Fruit fly (Drosophila melanogaster): ENCODE measurements around the gene TTLL6B.
A peak's percentile ranks its signal among the peaks of the same experiment; 100 is the strongest.

Gene TTLL6B

DNA sequence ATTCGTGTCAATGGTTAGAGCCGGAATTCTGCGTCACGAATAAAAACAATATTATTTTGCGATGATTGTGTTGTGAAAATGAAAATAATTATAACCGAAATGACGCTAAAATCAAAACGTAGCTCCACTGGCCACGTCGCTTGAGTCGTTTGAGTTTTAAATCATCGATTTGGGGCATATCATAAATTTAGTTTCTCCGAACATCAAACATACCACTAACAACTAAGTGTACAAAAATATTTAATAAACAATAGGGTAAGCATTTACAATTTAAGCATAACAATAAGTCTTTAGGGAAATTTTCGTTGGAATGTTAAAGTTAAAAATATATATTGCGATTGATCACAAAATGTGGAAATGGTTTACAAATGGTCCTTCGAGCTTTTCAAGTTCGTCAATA, at the start of gene TTLL6B, which contains the start of gene TfIIA-L:
TSS of gene TTLL6B (minus strand) at position 101 of the 400 bp plus-strand sequence.
TSS of gene TfIIA-L (plus strand) at position 206 of the 400 bp plus-strand sequence.
- TF ChIP-seq EcR (GFP tag; optimal IDR thresholded peaks at IDR 0.05) (no peak), usp (GFP tag; optimal IDR thresholded peaks at IDR 0.05) (no peak), psq (optimal IDR thresholded peaks at IDR 0.05) (no peak), CG8478 (optimal IDR thresholded peaks at IDR 0.05) (no peak), pan (optimal IDR thresholded peaks at IDR 0.05) (no peak), Dll (optimal IDR thresholded peaks at IDR 0.05) (no peak)

- TF ChIP-seq usp (GFP tag; optimal IDR thresholded peaks at IDR 0.05): no peak
- no peak for TF ChIP-seq CG8478 (optimal IDR thresholded peaks at IDR 0.05)
- no peak for TF ChIP-seq psq (optimal IDR thresholded peaks at IDR 0.05)
- no peak for TF ChIP-seq EcR (GFP tag; optimal IDR thresholded peaks at IDR 0.05)
- TF ChIP-seq pan (optimal IDR thresholded peaks at IDR 0.05): no peak
- TF ChIP-seq Dll (optimal IDR thresholded peaks at IDR 0.05): no peak
Measured at dm6 chr3R:27294113-27294512, 43.3 kb upstream of the TTLL6B start.

DNA sequence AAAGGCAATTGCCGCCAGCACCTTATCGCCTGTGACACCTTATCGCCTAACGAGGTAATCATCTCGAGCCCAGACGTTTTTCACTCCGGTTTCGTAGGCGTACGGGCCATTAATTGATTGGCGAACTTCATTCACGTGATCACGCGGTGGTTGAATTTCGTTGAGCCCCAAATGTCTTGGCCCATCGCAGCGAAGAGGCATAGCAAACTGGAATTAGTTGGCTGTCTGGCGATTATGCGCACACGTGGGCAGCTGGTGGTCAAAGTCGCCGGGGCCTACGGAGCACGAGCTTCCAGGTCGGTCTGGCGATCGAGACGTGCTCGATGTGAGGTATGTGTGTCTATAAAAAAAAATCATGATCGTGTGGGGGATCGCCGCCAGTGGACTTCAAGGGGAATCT, 42.3 kb upstream of the TTLL6B start:
- no peak for TF ChIP-seq EcR (GFP tag; optimal IDR thresholded peaks at IDR 0.05)
- no peak for TF ChIP-seq pan (optimal IDR thresholded peaks at IDR 0.05)
- no peak for TF ChIP-seq Dll (optimal IDR thresholded peaks at IDR 0.05)
- no peak for TF ChIP-seq CG8478 (optimal IDR thresholded peaks at IDR 0.05)
- TF ChIP-seq usp (GFP tag; optimal IDR thresholded peaks at IDR 0.05): no peak
- no peak for TF ChIP-seq psq (optimal IDR thresholded peaks at IDR 0.05)

DNA sequence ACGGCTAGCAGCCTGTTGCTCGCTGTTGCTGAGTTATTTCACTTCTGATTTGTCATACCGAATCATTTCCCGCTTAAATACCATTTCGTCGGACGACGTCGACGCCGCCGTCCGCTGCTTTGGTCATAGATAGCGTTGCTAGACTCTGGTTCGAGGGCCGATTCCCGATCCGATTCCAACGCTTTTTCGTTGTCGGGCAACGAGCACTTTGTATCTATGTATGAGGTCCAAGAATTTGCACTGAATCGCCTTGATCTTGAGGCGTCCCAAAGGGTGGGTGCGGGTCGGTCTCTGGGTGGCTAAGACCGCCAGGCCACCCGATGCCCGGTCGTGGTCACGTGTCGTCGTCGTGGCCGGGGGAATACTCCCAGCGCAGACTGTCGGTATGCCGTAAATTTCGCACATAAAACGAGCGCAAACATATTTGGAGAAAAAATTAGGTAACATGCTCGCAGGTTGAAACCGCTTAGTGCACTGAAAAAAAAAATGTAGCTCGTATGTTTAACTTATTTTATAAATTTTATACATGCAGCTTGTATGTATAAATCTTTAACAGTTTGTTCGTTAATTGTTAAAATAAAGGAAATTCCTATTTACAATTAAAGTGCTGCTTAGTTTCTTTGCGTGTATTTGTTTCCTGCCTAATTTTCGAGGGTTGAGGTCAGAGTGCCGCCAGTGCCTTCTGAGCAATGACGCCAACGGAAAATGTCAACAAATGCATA, 41.5 kb upstream of the TTLL6B start, which contains the start of gene CG3348:
TSS of gene CG3348 (minus strand) at position 51 of the 722 bp plus-strand sequence.
- TF ChIP-seq usp (GFP tag; optimal IDR thresholded peaks at IDR 0.05) (no peak), psq (optimal IDR thresholded peaks at IDR 0.05) (no peak), CG8478 (optimal IDR thresholded peaks at IDR 0.05) (no peak), EcR (GFP tag; optimal IDR thresholded peaks at IDR 0.05) (no peak), Dll (optimal IDR thresholded peaks at IDR 0.05) (no peak), pan (optimal IDR thresholded peaks at IDR 0.05) (no peak)

- TF ChIP-seq Dll (optimal IDR thresholded peaks at IDR 0.05) (no peak), psq (optimal IDR thresholded peaks at IDR 0.05) (no peak)
Measured at dm6 chr3R:27289638-27290037, 38.8 kb upstream of the TTLL6B start.

DNA sequence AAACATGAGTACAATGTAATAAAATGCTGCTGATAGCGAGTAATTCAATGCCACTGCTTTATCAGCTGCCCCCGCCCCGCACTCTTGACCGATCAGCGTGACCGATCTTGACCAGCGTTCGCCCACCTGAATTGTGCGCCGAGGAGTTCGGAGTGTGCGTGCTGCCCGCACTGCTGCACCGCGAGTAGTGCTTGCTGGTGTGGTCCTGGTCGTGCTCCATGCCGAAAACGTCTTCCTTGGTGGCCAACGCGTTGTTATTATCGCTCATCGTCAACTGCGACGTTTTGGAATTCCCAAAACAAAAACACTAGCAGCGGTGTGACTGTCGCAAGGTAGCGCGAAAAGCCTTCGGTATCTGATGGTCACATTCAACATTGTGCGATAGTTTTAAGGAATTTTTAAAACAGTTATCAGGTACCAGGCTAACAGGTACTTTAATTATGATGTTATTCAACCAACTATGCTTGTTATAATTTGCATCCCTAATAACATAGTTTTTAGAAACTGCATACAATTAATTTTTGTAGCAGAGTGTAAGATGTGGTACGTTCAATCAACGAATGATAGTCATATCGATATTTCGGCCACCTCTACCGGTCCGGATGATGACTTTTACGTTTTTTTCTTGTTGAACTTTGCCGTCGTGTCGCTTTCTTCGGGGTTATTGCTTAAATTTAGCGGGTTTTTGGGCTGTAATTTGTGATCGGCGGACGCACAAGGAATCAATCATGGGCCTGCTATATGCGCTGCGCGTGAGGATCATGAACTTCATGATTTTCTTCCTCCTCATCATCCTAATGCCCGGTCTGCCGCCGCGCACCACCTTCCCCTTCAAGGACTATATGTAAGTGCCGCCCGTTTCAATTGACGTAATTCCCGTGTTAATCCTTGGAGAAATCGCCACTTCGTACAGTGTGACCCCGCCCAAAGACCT, 37.7 kb upstream of the TTLL6B start, which contains the start of the genes bigmax and Hmu:
TSS of gene bigmax (minus strand) at position 325 of the 934 bp plus-strand sequence.
TSS of gene Hmu (plus strand) at position 568 of the 934 bp plus-strand sequence.
- TF ChIP-seq Dll (optimal IDR thresholded peaks at IDR 0.05): peak; percentile 34
- no peak for TF ChIP-seq usp (GFP tag; optimal IDR thresholded peaks at IDR 0.05)
- TF ChIP-seq pan (optimal IDR thresholded peaks at IDR 0.05): no peak

dm6 chr3R:27283645-27284044, 32.8 kb upstream of the TTLL6B start, which contains the start of gene CG3368:
CG3368 (plus strand) TSS chr3R:27283780.
- no peak for TF ChIP-seq pan (optimal IDR thresholded peaks at IDR 0.05)
- TF ChIP-seq CG8478 (optimal IDR thresholded peaks at IDR 0.05): no peak
- no peak for TF ChIP-seq Dll (optimal IDR thresholded peaks at IDR 0.05)
- no peak for TF ChIP-seq EcR (GFP tag; optimal IDR thresholded peaks at IDR 0.05)
- no peak for TF ChIP-seq usp (GFP tag; optimal IDR thresholded peaks at IDR 0.05)
- no peak for TF ChIP-seq psq (optimal IDR thresholded peaks at IDR 0.05)

DNA sequence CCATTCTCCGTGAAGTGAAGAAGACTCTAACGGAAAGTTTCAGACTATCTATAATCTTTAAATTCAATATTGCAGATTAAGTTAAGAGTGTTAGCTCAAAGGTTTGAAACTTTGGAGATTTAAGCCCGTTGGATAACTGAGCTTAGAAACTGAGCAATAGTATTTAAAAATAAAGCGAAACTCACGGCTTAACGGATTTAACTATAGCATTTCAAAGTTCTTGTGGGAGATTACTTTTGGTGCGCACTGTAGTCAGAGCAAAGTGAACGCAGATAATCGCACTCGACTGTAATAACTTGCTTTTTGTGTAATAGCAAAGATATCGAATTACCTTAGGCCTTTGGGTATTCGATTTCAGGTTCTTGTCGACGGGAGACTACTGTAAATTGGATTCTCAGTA, 31.5 kb upstream of the TTLL6B start, which contains the start of gene mrt:
TSS of gene mrt (minus strand) at position 376 of the 400 bp plus-strand sequence.
- TF ChIP-seq usp (GFP tag; optimal IDR thresholded peaks at IDR 0.05) (no peak), EcR (GFP tag; optimal IDR thresholded peaks at IDR 0.05) (no peak), Dll (optimal IDR thresholded peaks at IDR 0.05) (no peak), pan (optimal IDR thresholded peaks at IDR 0.05) (no peak)

DNA sequence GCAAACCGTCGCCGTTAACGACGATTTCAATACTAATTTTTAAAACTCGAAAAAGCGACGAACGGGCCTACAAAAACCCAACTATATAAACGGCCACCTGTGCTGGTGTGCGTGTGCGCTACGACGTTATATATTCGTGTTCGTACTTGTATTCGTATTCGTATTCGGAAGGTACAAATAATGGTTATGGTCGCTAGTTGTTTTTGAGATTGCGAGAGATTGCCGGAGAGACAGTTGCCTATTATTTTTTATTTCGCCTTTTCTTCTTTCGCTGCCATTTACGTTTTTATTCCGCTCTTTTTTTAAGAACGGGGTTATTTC, 31.0 kb upstream of the TTLL6B start:
- TF ChIP-seq usp (GFP tag; optimal IDR thresholded peaks at IDR 0.05): no peak
- no peak for TF ChIP-seq psq (optimal IDR thresholded peaks at IDR 0.05)
- TF ChIP-seq EcR (GFP tag; optimal IDR thresholded peaks at IDR 0.05): no peak
- TF ChIP-seq pan (optimal IDR thresholded peaks at IDR 0.05): no peak
- TF ChIP-seq Dll (optimal IDR thresholded peaks at IDR 0.05): no peak

- TF ChIP-seq EcR (GFP tag; optimal IDR thresholded peaks at IDR 0.05) (no peak), CG8478 (optimal IDR thresholded peaks at IDR 0.05) (no peak), pan (optimal IDR thresholded peaks at IDR 0.05) (no peak), Dll (optimal IDR thresholded peaks at IDR 0.05) (peak; percentile 70), psq (optimal IDR thresholded peaks at IDR 0.05) (no peak), usp (GFP tag; optimal IDR thresholded peaks at IDR 0.05) (no peak)
Measured at dm6 chr3R:27281022-27281810, 30.4 kb upstream of the TTLL6B start.

- TF ChIP-seq usp (GFP tag; optimal IDR thresholded peaks at IDR 0.05): no peak
- TF ChIP-seq psq (optimal IDR thresholded peaks at IDR 0.05): no peak
- TF ChIP-seq EcR (GFP tag; optimal IDR thresholded peaks at IDR 0.05): no peak
- TF ChIP-seq Dll (optimal IDR thresholded peaks at IDR 0.05): no peak
- TF ChIP-seq pan (optimal IDR thresholded peaks at IDR 0.05): no peak
- no peak for TF ChIP-seq CG8478 (optimal IDR thresholded peaks at IDR 0.05)
Measured at dm6 chr3R:27279478-27279877, 28.7 kb upstream of the TTLL6B start.

Data from whole organism.